Worm (Caenorhabditis elegans) whole organism, young adult: Measurements from ENCODE around the gene scl-8.

ENCODE experiments used
- Y79H2A.3 ChIP-seq: fragments of 200-800 bp; sonication (Bioruptor generic); conservative IDR thresholded peaks from 2 replicates; pipeline ENCODE4 v1.3.6; 2022; ENCODE audit warnings: missing genetic modification reagents, missing genetic modification characterization, missing compliant biosample characterization
- ceh-91 ChIP-seq: fragments of 200-800 bp; sonication (Bioruptor generic); IDR thresholded peaks from 2 replicates; pipeline ENCODE4 v1.3.6; 2022; ENCODE audit warnings: missing genetic modification reagents, missing genetic modification characterization, missing compliant biosample characterization
- fkh-3 ChIP-seq: sonication (generic microtip); optimal IDR thresholded peaks from 2 replicates; lab custom pipeline; 2016; ENCODE audit warnings: mild to moderate bottlenecking, missing genetic modification characterization, missing compliant biosample characterization
- let-607 ChIP-seq, 2 experiments: fragments of 200-800 bp in 1 of 2; sonication (Bioruptor generic) in 1 of 2; sonication (generic microtip) in 1 of 2; optimal IDR thresholded peaks; 2 replicates each; lab custom pipeline; 2016 to 2018; ENCODE audit warnings: mild to moderate bottlenecking in 2 of 2, missing compliant biosample characterization in 2 of 2, missing genetic modification characterization in 2 of 2, moderate library complexity in 2 of 2, missing genotype in 1 of 2

- TF ChIP-seq fkh-3 (tag; lab: Kevin White, UChicago) (no peak), let-607 (tag; optimal IDR thresholded peaks at IDR 0.05; lab: Kevin White, UChicago) (no peak), ceh-91 (GFP tag; lab: Robert Waterston, UW) (no peak), Y79H2A.3 (GFP tag; lab: Robert Waterston, UW) (no peak)
Measured at ce11 chrIV:13082106-13082505, 10.6 kb downstream of the scl-8 start.
